Worm (Caenorhabditis elegans) whole organism, late embryonic: ENCODE results near the gene mcm-2.
A peak's percentile ranks its signal among the peaks of the same experiment; 100 is the strongest.

ENCODE experiments used
- C08G9.2 ChIP-seq: sonication (generic microtip); optimal IDR thresholded peaks from 2 replicates; lab custom pipeline; 2016; ENCODE audit warnings: mild to moderate bottlenecking, missing genetic modification characterization, moderate library complexity, missing compliant biosample characterization
- C38D4.7 ChIP-seq: fragments of 200-800 bp; sonication (Bioruptor generic); optimal IDR thresholded peaks from 2 replicates; lab custom pipeline; 2018; ENCODE audit warnings: mild to moderate bottlenecking, missing genetic modification characterization, moderate library complexity, missing compliant biosample characterization
- F13H6.1 ChIP-seq: sonication (generic microtip); optimal IDR thresholded peaks from 2 replicates; lab custom pipeline; 2016; ENCODE audit warnings: missing genetic modification characterization, missing compliant biosample characterization
- K02D7.2 ChIP-seq: sonication (generic microtip); optimal IDR thresholded peaks from 2 replicates; lab custom pipeline; 2017; ENCODE audit warnings: mild to moderate bottlenecking, missing genetic modification characterization, missing compliant biosample characterization
- K09A11.1 ChIP-seq: sonication (generic microtip); optimal IDR thresholded peaks from 2 replicates; lab custom pipeline; 2017; ENCODE audit warnings: antibody characterized with exemption, mild to moderate bottlenecking, missing genetic modification characterization, missing compliant biosample characterization; ENCODE audit not compliant: insufficient read depth
- T23F11.4 ChIP-seq: fragments of 200-800 bp; sonication (Bioruptor generic); optimal IDR thresholded peaks from 2 replicates; lab custom pipeline; 2018; ENCODE audit warnings: mild to moderate bottlenecking, missing genetic modification characterization, missing compliant biosample characterization
- ama-1 ChIP-seq: fragments of 150-350 bp; optimal IDR thresholded peaks from 2 replicates; lab custom pipeline; 2014
- ceh-18 ChIP-seq: sonication (generic microtip); optimal IDR thresholded peaks from 2 replicates; lab custom pipeline; 2016; ENCODE audit warnings: missing genetic modification characterization, missing compliant biosample characterization
- ceh-24 ChIP-seq: sonication (generic microtip); optimal IDR thresholded peaks from 2 replicates; lab custom pipeline; 2016; ENCODE audit warnings: mild to moderate bottlenecking, missing genetic modification characterization, missing compliant biosample characterization
- ceh-34 ChIP-seq: sonication (generic microtip); optimal IDR thresholded peaks from 2 replicates; lab custom pipeline; 2016; ENCODE audit warnings: mild to moderate bottlenecking, missing genetic modification characterization, missing compliant biosample characterization
- ceh-6 ChIP-seq: fragments of 200-800 bp; sonication (Bioruptor generic); optimal IDR thresholded peaks from 2 replicates; lab custom pipeline; 2018; ENCODE audit warnings: mild to moderate bottlenecking, missing genetic modification characterization, missing compliant biosample characterization
- ceh-9 ChIP-seq: sonication (generic microtip); optimal IDR thresholded peaks from 2 replicates; lab custom pipeline; 2016; ENCODE audit warnings: mild to moderate bottlenecking, missing genetic modification characterization, inconsistent platforms, missing compliant biosample characterization
- dmd-4 ChIP-seq: sonication (generic microtip); optimal IDR thresholded peaks from 2 replicates; lab custom pipeline; 2016; ENCODE audit warnings: borderline replicate concordance, missing genetic modification characterization, missing compliant biosample characterization
- eyg-1 ChIP-seq: sonication (generic microtip); optimal IDR thresholded peaks from 2 replicates; lab custom pipeline; 2016; ENCODE audit warnings: missing genotype, missing genetic modification characterization, missing compliant biosample characterization
- hlh-15 ChIP-seq: sonication (generic microtip); optimal IDR thresholded peaks from 2 replicates; lab custom pipeline; 2016; ENCODE audit warnings: missing genetic modification characterization, missing compliant biosample characterization
- hlh-30 ChIP-seq: sonication (generic microtip); optimal IDR thresholded peaks from 2 replicates; lab custom pipeline; 2017; ENCODE audit warnings: antibody characterized with exemption, missing genetic modification characterization, missing compliant biosample characterization; ENCODE audit not compliant: insufficient read depth
- hlh-6 ChIP-seq: sonication (generic microtip); optimal IDR thresholded peaks from 2 replicates; lab custom pipeline; 2016; ENCODE audit warnings: missing genotype, missing genetic modification characterization, missing compliant biosample characterization
- hlh-8 ChIP-seq: sonication (generic microtip); optimal IDR thresholded peaks from 2 replicates; lab custom pipeline; 2016; ENCODE audit warnings: missing genotype, missing genetic modification characterization, missing compliant biosample characterization
- mec-3 ChIP-seq: sonication (generic microtip); optimal IDR thresholded peaks from 2 replicates; lab custom pipeline; 2016; ENCODE audit warnings: borderline replicate concordance, missing genetic modification characterization, missing compliant biosample characterization
- nfya-1 ChIP-seq: sonication (generic microtip); optimal IDR thresholded peaks from 2 replicates; lab custom pipeline; 2017; ENCODE audit warnings: missing genetic modification characterization, mild to moderate bottlenecking, missing compliant biosample characterization, antibody characterized with exemption, moderate library complexity
- nhr-232 ChIP-seq: sonication (generic microtip); optimal IDR thresholded peaks from 2 replicates; lab custom pipeline; 2016; ENCODE audit warnings: missing genetic modification characterization, missing compliant biosample characterization
- npax-4 ChIP-seq: sonication (generic microtip); optimal IDR thresholded peaks from 2 replicates; lab custom pipeline; 2016; ENCODE audit warnings: missing genetic modification characterization, missing compliant biosample characterization
- pag-3 ChIP-seq: sonication (generic microtip); optimal IDR thresholded peaks from 2 replicates; lab custom pipeline; 2016; ENCODE audit warnings: missing compliant biosample characterization, missing genetic modification characterization, borderline replicate concordance
- pax-1 ChIP-seq: fragments of 150-350 bp; optimal IDR thresholded peaks from 2 replicates; lab custom pipeline; 2014; ENCODE audit warnings: missing biosample characterization, missing genetic modification characterization
- pha-2 ChIP-seq: sonication (generic microtip); optimal IDR thresholded peaks from 2 replicates; lab custom pipeline; 2017; ENCODE audit warnings: mild to moderate bottlenecking, missing genetic modification characterization, missing compliant biosample characterization
- pha-4 ChIP-seq: fragments of 150-350 bp; optimal IDR thresholded peaks from 2 replicates; lab custom pipeline; 2018; ENCODE audit warnings: missing biosample characterization, missing genetic modification reagents, missing genetic modification characterization
- pqm-1 ChIP-seq: sonication (generic microtip); optimal IDR thresholded peaks from 2 replicates; lab custom pipeline; 2016; ENCODE audit warnings: missing genetic modification characterization, missing compliant biosample characterization
- rnt-1 ChIP-seq: sonication (generic microtip); optimal IDR thresholded peaks from 2 replicates; lab custom pipeline; 2016; ENCODE audit warnings: missing genetic modification characterization, missing compliant biosample characterization
- sdc-2 ChIP-seq: sonication (generic microtip); optimal IDR thresholded peaks from 2 replicates; lab custom pipeline; 2016; ENCODE audit warnings: missing genotype, missing genetic modification characterization, missing compliant biosample characterization
- tbx-2 ChIP-seq: sonication (generic microtip); optimal IDR thresholded peaks from 2 replicates; lab custom pipeline; 2016; ENCODE audit warnings: missing genetic modification characterization, missing compliant biosample characterization
- ttx-3 ChIP-seq: sonication (generic microtip); optimal IDR thresholded peaks from 2 replicates; lab custom pipeline; 2016; ENCODE audit warnings: missing genetic modification reagents, missing genetic modification characterization, missing compliant biosample characterization
- unc-3 ChIP-seq, 2 experiments: fragments of 200-800 bp in 1 of 2; sonication (Bioruptor generic) in 1 of 2; sonication (generic microtip) in 1 of 2; conservative IDR thresholded peaks in 1 of 2; optimal IDR thresholded peaks in 1 of 2; 2 replicates each; pipeline versions ENCODE4 v1.3.6 to Lab custom; 2016 to 2022; ENCODE audit warnings: missing compliant biosample characterization in 2 of 2, missing genetic modification characterization in 2 of 2, missing genetic modification reagents in 1 of 2
- unc-42 ChIP-seq: sonication (generic microtip); optimal IDR thresholded peaks from 2 replicates; lab custom pipeline; 2016; ENCODE audit warnings: missing genotype, missing genetic modification characterization, missing compliant biosample characterization
- unc-55 ChIP-seq: sonication (generic microtip); optimal IDR thresholded peaks from 2 replicates; lab custom pipeline; 2017; ENCODE audit warnings: missing biosample characterization, missing genetic modification reagents, missing genetic modification characterization
- unc-86 ChIP-seq: sonication (generic microtip); optimal IDR thresholded peaks from 2 replicates; lab custom pipeline; 2016; ENCODE audit warnings: missing genetic modification characterization, missing compliant biosample characterization
- zip-5 ChIP-seq: sonication (generic microtip); optimal IDR thresholded peaks from 2 replicates; lab custom pipeline; 2016; ENCODE audit warnings: missing genetic modification characterization, missing compliant biosample characterization
- ztf-16 ChIP-seq: sonication (generic microtip); optimal IDR thresholded peaks from 2 replicates; lab custom pipeline; 2017; ENCODE audit warnings: missing genetic modification characterization, missing compliant biosample characterization

mcm-2 gene

ce11 chrII:11974048-11974995, 32.1 kb downstream of the mcm-2 start (continued):
- TF ChIP-seq ceh-9 (tag; lab: Kevin White, UChicago) (no peak), pqm-1 (no peak), pax-1 (no peak), hlh-15 (tag; lab: Kevin White, UChicago) (no peak), ama-1 (lab: Kevin White, UChicago) (peak; percentile 79), unc-42 (tag; lab: Kevin White, UChicago) (no peak), hlh-30 (no peak)

- no peak for TF ChIP-seq unc-86
- no peak for TF ChIP-seq ztf-16 (tag; lab: Kevin White, UChicago)
- no peak for TF ChIP-seq pag-3 (tag; lab: Kevin White, UChicago)
- no peak for TF ChIP-seq pqm-1
- TF ChIP-seq ceh-34: no peak
- no peak for TF ChIP-seq dmd-4 (tag; lab: Kevin White, UChicago)
- TF ChIP-seq K09A11.1 (tag; lab: Kevin White, UChicago): no peak
- no peak for TF ChIP-seq zip-5 (tag; lab: Kevin White, UChicago)
- TF ChIP-seq unc-3 (GFP tag; conservative IDR thresholded peaks at IDR 0.05; lab: Robert Waterston, UW): no peak
- no peak for TF ChIP-seq unc-3 (tag; optimal IDR thresholded peaks at IDR 0.05; lab: Kevin White, UChicago)
- TF ChIP-seq mec-3 (tag; lab: Kevin White, UChicago): no peak
These were observed 32.8 kb downstream of the mcm-2 start, which contains the start of gene acbp-6 for ce11 chrII:11973632-11974031. Gene acbp-6 (minus strand): TSS chrII:11973732.

DNA sequence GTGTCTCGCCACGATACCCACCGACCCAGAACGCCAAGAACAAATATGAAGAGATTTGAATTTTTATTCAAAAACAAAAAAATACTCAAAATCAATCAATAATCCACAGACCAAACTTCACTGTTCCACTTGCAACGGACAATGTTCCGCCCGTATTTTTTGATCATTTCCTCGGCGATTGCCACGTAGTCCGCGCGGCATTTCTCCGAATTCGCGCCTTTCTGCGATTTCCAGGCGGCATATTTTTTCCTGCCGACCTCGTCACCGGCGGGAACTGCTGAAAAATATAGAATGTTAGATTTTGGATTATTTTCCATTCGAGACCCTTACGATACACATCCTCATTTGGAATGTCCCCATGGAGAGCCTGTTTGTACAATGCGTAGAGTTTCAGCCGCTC, 34.2 kb downstream of the mcm-2 start:
- no peak for TF ChIP-seq npax-4 (tag; lab: Kevin White, UChicago)
- TF ChIP-seq sdc-2 (tag; lab: Kevin White, UChicago): no peak
- no peak for TF ChIP-seq ztf-16 (tag; lab: Kevin White, UChicago)
- no peak for TF ChIP-seq C38D4.7 (GFP tag; lab: Kevin White, UChicago)
- no peak for TF ChIP-seq tbx-2 (tag; lab: Kevin White, UChicago)
- no peak for TF ChIP-seq hlh-8 (tag; lab: Kevin White, UChicago)
- TF ChIP-seq pha-2 (tag; lab: Kevin White, UChicago): no peak
- TF ChIP-seq ceh-34: no peak
- TF ChIP-seq C08G9.2: no peak
- no peak for TF ChIP-seq rnt-1
- no peak for TF ChIP-seq ceh-24
- no peak for TF ChIP-seq nhr-232 (tag; lab: Kevin White, UChicago)
- TF ChIP-seq eyg-1 (tag; lab: Kevin White, UChicago): no peak
- no peak for TF ChIP-seq ama-1 (lab: Kevin White, UChicago)
- no peak for TF ChIP-seq unc-42 (tag; lab: Kevin White, UChicago)

- TF ChIP-seq C08G9.2 (no peak), nfya-1 (peak; percentile 70)
These were observed 35.3 kb downstream of the mcm-2 start for ce11 chrII:11971009-11971636.

ce11 chrII:11969033-11969432, 37.4 kb downstream of the mcm-2 start:
- TF ChIP-seq pha-4 (tag; lab: Kevin White, UChicago): no peak
- no peak for TF ChIP-seq K02D7.2 (tag; lab: Kevin White, UChicago)
- TF ChIP-seq pag-3 (tag; lab: Kevin White, UChicago): no peak
- no peak for TF ChIP-seq T23F11.4 (GFP tag; lab: Kevin White, UChicago)
- TF ChIP-seq ceh-6 (GFP tag; lab: Kevin White, UChicago): no peak
- no peak for TF ChIP-seq ceh-18 (tag; lab: Kevin White, UChicago)
- no peak for TF ChIP-seq npax-4 (tag; lab: Kevin White, UChicago)
- TF ChIP-seq tbx-2 (tag; lab: Kevin White, UChicago): no peak
- TF ChIP-seq unc-55 (GFP tag; lab: Kevin White, UChicago): no peak
- no peak for TF ChIP-seq F13H6.1 (tag; lab: Kevin White, UChicago)
- no peak for TF ChIP-seq ttx-3 (tag; lab: Kevin White, UChicago)
- TF ChIP-seq hlh-6 (tag; lab: Kevin White, UChicago): no peak
